Fruit fly (Drosophila melanogaster) whole organism, embryonic: ENCODE measurements around the gene CG33258.

ENCODE experiments used
- CG10565 ChIP-seq: fragments of 200-800 bp; sonication (Bioruptor generic); optimal IDR thresholded peaks from 3 replicates; lab custom pipeline; 2016; ENCODE audit warnings: missing biosample characterization, mild to moderate bottlenecking, missing genetic modification characterization
- CG10654 ChIP-seq: fragments of 200-800 bp; sonication (Bioruptor generic); optimal IDR thresholded peaks from 2 replicates; lab custom pipeline; 2016; ENCODE audit warnings: missing biosample characterization, missing genetic modification characterization
- CG10979 ChIP-seq: fragments of 200-800 bp; sonication (Bioruptor generic); optimal IDR thresholded peaks from 2 replicates; lab custom pipeline; 2018; ENCODE audit warnings: missing biosample characterization, mild to moderate bottlenecking, missing genetic modification characterization, moderate library complexity
- CG11093 ChIP-seq: fragments of 200-800 bp; sonication (Bioruptor generic); IDR thresholded peaks from 3 replicates; pipeline ENCODE4 v1.3.6; 2022; ENCODE audit warnings: missing biosample characterization, missing genetic modification characterization
- CG11723 ChIP-seq: fragments of 200-800 bp; sonication (Bioruptor generic); optimal IDR thresholded peaks from 2 replicates; lab custom pipeline; 2017; ENCODE audit warnings: missing biosample characterization, mild to moderate bottlenecking, missing genetic modification characterization
- CG12236 ChIP-seq: fragments of 200-800 bp; sonication (Bioruptor generic); optimal IDR thresholded peaks from 2 replicates; lab custom pipeline; 2016; ENCODE audit warnings: missing biosample characterization, missing genetic modification characterization
- CG1233 ChIP-seq: fragments of 200-800 bp; sonication (Bioruptor generic); optimal IDR thresholded peaks from 4 replicates; lab custom pipeline; 2018; ENCODE audit warnings: missing biosample characterization, mild to moderate bottlenecking, missing genetic modification characterization
- CG13296 ChIP-seq: fragments of 200-800 bp; sonication (Bioruptor generic); optimal IDR thresholded peaks from 3 replicates; lab custom pipeline; 2018; ENCODE audit warnings: missing biosample characterization, mild to moderate bottlenecking, missing genetic modification characterization
- CG1529 ChIP-seq: fragments of 200-800 bp; sonication (Bioruptor generic); optimal IDR thresholded peaks from 3 replicates; lab custom pipeline; 2018; ENCODE audit warnings: missing biosample characterization, missing genetic modification characterization
- CG15479 ChIP-seq: fragments of 200-800 bp; sonication (Bioruptor generic); optimal IDR thresholded peaks from 3 replicates; lab custom pipeline; 2019; ENCODE audit warnings: missing biosample characterization, mild to moderate bottlenecking, missing genetic modification characterization, moderate library complexity
- CG17802 ChIP-seq: fragments of 200-800 bp; sonication (Bioruptor generic); optimal IDR thresholded peaks from 2 replicates; lab custom pipeline; 2018; ENCODE audit warnings: missing biosample characterization, mild to moderate bottlenecking, missing genetic modification characterization, moderate library complexity
- CG18262 ChIP-seq: fragments of 200-800 bp; optimal IDR thresholded peaks from 3 replicates; lab custom pipeline; 2019; ENCODE audit warnings: missing biosample characterization, mild to moderate bottlenecking, missing genetic modification characterization, moderate library complexity
- CG32532 ChIP-seq: fragments of 200-800 bp; sonication (Bioruptor generic); IDR thresholded peaks from 2 replicates; pipeline ENCODE4 v1.3.6; 2022; ENCODE audit warnings: missing biosample characterization, missing genetic modification characterization
- CG32772 ChIP-seq: fragments of 200-800 bp; sonication (Bioruptor generic); IDR thresholded peaks from 2 replicates; pipeline ENCODE4 v1.3.6; 2022; ENCODE audit warnings: missing biosample characterization, missing genetic modification characterization
- CG3407 ChIP-seq: fragments of 200-800 bp; sonication (Bioruptor generic); optimal IDR thresholded peaks from 2 replicates; lab custom pipeline; 2018; ENCODE audit warnings: missing biosample characterization, mild to moderate bottlenecking, missing genetic modification characterization
- CG4820 ChIP-seq: fragments of 200-800 bp; sonication (Bioruptor generic); optimal IDR thresholded peaks from 3 replicates; lab custom pipeline; 2016; ENCODE audit warnings: missing biosample characterization, missing genetic modification characterization
- CG4854 ChIP-seq: fragments of 200-800 bp; sonication (Bioruptor generic); optimal IDR thresholded peaks from 2 replicates; lab custom pipeline; 2016; ENCODE audit warnings: missing biosample characterization, missing genetic modification characterization, inconsistent platforms
- CG6683 ChIP-seq: fragments of 200-800 bp; sonication (Bioruptor generic); optimal IDR thresholded peaks from 2 replicates; lab custom pipeline; 2017; ENCODE audit warnings: missing biosample characterization, mild to moderate bottlenecking, missing genetic modification characterization, missing genetic modification reagents
- CG6765 ChIP-seq: fragments of 200-800 bp; sonication (Bioruptor generic); optimal IDR thresholded peaks from 3 replicates; lab custom pipeline; 2017; ENCODE audit warnings: missing biosample characterization, mild to moderate bottlenecking, missing genetic modification characterization
- CG7357 ChIP-seq: fragments of 200-800 bp; sonication (Bioruptor generic); IDR thresholded peaks from 3 replicates; pipeline ENCODE4 v1.3.6; 2022; ENCODE audit warnings: missing biosample characterization, missing genetic modification characterization
- CG7745 ChIP-seq: fragments of 200-800 bp; sonication (Bioruptor generic); optimal IDR thresholded peaks from 2 replicates; lab custom pipeline; 2018; ENCODE audit warnings: missing biosample characterization, mild to moderate bottlenecking, missing genetic modification characterization, moderate library complexity
- CG8478 ChIP-seq: fragments of >200 bp; optimal IDR thresholded peaks from 2 replicates; lab custom pipeline; 2018
- CG9876 ChIP-seq: fragments of 200-800 bp; sonication (Bioruptor generic); optimal IDR thresholded peaks from 2 replicates; lab custom pipeline; 2016; ENCODE audit warnings: missing biosample characterization, missing genetic modification characterization
- D19A ChIP-seq: fragments of 200-800 bp; optimal IDR thresholded peaks from 3 replicates; lab custom pipeline; 2019; ENCODE audit warnings: missing biosample characterization, mild to moderate bottlenecking, missing genetic modification characterization, moderate library complexity
- E2f2 ChIP-seq: fragments of 200-800 bp; sonication (Bioruptor generic); IDR thresholded peaks from 2 replicates; pipeline ENCODE4 v1.3.6; 2022; ENCODE audit warnings: missing biosample characterization, missing genetic modification characterization
- Fer2 ChIP-seq: fragments of 200-800 bp; sonication (Bioruptor generic); optimal IDR thresholded peaks from 2 replicates; lab custom pipeline; 2018; ENCODE audit warnings: missing biosample characterization, mild to moderate bottlenecking, missing genetic modification characterization, moderate library complexity
- Fer3 ChIP-seq: fragments of 200-800 bp; sonication (Bioruptor generic); optimal IDR thresholded peaks from 2 replicates; lab custom pipeline; 2018; ENCODE audit warnings: missing biosample characterization, mild to moderate bottlenecking, missing genetic modification characterization, moderate library complexity
- Gsc ChIP-seq: fragments of 200-800 bp; sonication (Bioruptor generic); IDR thresholded peaks from 2 replicates; pipeline ENCODE4 v1.3.6; 2022; ENCODE audit warnings: missing biosample characterization, missing genetic modification characterization
- HLH54F ChIP-seq: fragments of 200-800 bp; sonication (Bioruptor generic); optimal IDR thresholded peaks from 3 replicates; lab custom pipeline; 2016; ENCODE audit warnings: missing biosample characterization, missing genetic modification characterization
- HmgZ ChIP-seq: fragments of 200-800 bp; sonication (Bioruptor generic); optimal IDR thresholded peaks from 2 replicates; lab custom pipeline; 2018; ENCODE audit warnings: missing biosample characterization, mild to moderate bottlenecking, missing genetic modification characterization
- Hr78 ChIP-seq, 2 experiments: fragments of 200-800 bp in 1 of 2; fragments of >200 bp in 1 of 2; sonication (Bioruptor generic) in 1 of 2; optimal IDR thresholded peaks; 2 replicates each; lab custom pipeline; 2017 to 2019; ENCODE audit warnings: missing biosample characterization in 2 of 2, missing genetic modification characterization in 2 of 2, mild to moderate bottlenecking in 1 of 2, moderate library complexity in 1 of 2
- Max ChIP-seq: fragments of 200-800 bp; sonication (Bioruptor generic); optimal IDR thresholded peaks from 2 replicates; lab custom pipeline; 2016; ENCODE audit warnings: missing biosample characterization, mild to moderate bottlenecking, missing genetic modification characterization
- NC2β ChIP-seq: fragments of 200-800 bp; sonication (Bioruptor generic); optimal IDR thresholded peaks from 2 replicates; lab custom pipeline; 2016; ENCODE audit warnings: missing biosample characterization, missing genetic modification characterization
- Sry-δ ChIP-seq: fragments of 200-800 bp; sonication (Bioruptor generic); optimal IDR thresholded peaks from 2 replicates; lab custom pipeline; 2016; ENCODE audit warnings: missing biosample characterization, missing genetic modification characterization
- Taf1 ChIP-seq: fragments of 200-800 bp; sonication (Bioruptor generic); IDR thresholded peaks from 2 replicates; pipeline ENCODE4 v1.3.6; 2022; ENCODE audit warnings: missing biosample characterization, missing genetic modification characterization
- ara ChIP-seq: fragments of 200-800 bp; sonication (Bioruptor generic); IDR thresholded peaks from 2 replicates; pipeline ENCODE4 v1.3.6; 2022; ENCODE audit warnings: missing biosample characterization, missing genetic modification characterization
- chm ChIP-seq: fragments of 200-800 bp; sonication (Bioruptor generic); IDR thresholded peaks from 2 replicates; pipeline ENCODE4 v1.3.6; 2022; ENCODE audit warnings: missing biosample characterization, missing genetic modification characterization
- da ChIP-seq: fragments of 200-800 bp; sonication (Bioruptor generic); optimal IDR thresholded peaks from 2 replicates; lab custom pipeline; 2016; ENCODE audit warnings: missing biosample characterization, missing genetic modification characterization
- dimm ChIP-seq: fragments of 200-800 bp; sonication (Bioruptor generic); IDR thresholded peaks from 2 replicates; pipeline ENCODE4 v1.3.6; 2022; ENCODE audit warnings: missing biosample characterization, missing genetic modification characterization
- dysf ChIP-seq: fragments of 200-800 bp; sonication (Bioruptor generic); IDR thresholded peaks from 3 replicates; pipeline ENCODE4 v1.3.6; 2022; ENCODE audit warnings: missing biosample characterization, missing genetic modification characterization
- eve ChIP-seq, 2 experiments: fragments of >200 bp; optimal IDR thresholded peaks; 2 replicates each; lab custom pipeline; 2017; ENCODE audit warnings: missing biosample characterization in 2 of 2, missing genetic modification characterization in 2 of 2
- h ChIP-seq: fragments of >200 bp; optimal IDR thresholded peaks from 2 replicates; lab custom pipeline; 2017
- kah ChIP-seq: fragments of 200-800 bp; sonication (Bioruptor generic); optimal IDR thresholded peaks from 2 replicates; lab custom pipeline; 2018; ENCODE audit warnings: missing biosample characterization, mild to moderate bottlenecking, missing genetic modification characterization
- nau ChIP-seq: fragments of 200-800 bp; sonication (Bioruptor generic); optimal IDR thresholded peaks from 3 replicates; lab custom pipeline; 2017; ENCODE audit warnings: missing biosample characterization, mild to moderate bottlenecking, missing genetic modification characterization, missing genetic modification reagents
- nerfin-2 ChIP-seq: fragments of 200-800 bp; sonication (Bioruptor generic); IDR thresholded peaks from 2 replicates; pipeline ENCODE4 v1.3.6; 2022; ENCODE audit warnings: missing biosample characterization, missing genetic modification characterization; ENCODE audit not compliant: partially characterized antibody
- peb ChIP-seq: fragments of 200-800 bp; sonication (Bioruptor generic); IDR thresholded peaks from 2 replicates; pipeline ENCODE4 v1.3.6; 2022; ENCODE audit warnings: missing biosample characterization, missing genetic modification characterization
- pfk ChIP-seq: fragments of 200-800 bp; sonication (Bioruptor generic); optimal IDR thresholded peaks from 2 replicates; lab custom pipeline; 2018; ENCODE audit warnings: missing biosample characterization, mild to moderate bottlenecking, missing genetic modification characterization, moderate library complexity
- sim ChIP-seq: fragments of 200-800 bp; sonication (Bioruptor generic); IDR thresholded peaks from 2 replicates; pipeline ENCODE4 v1.3.6; 2022; ENCODE audit warnings: missing biosample characterization, missing genetic modification characterization
- tx ChIP-seq: fragments of 200-800 bp; sonication (Bioruptor generic); optimal IDR thresholded peaks from 2 replicates; lab custom pipeline; 2016; ENCODE audit warnings: missing biosample characterization, missing genetic modification characterization
- vfl ChIP-seq: fragments of 200-800 bp; sonication (Bioruptor generic); optimal IDR thresholded peaks from 2 replicates; lab custom pipeline; 2016; ENCODE audit warnings: missing biosample characterization, missing genetic modification characterization
- yki ChIP-seq: fragments of >200 bp; optimal IDR thresholded peaks from 3 replicates; lab custom pipeline; 2018
- zfh1 ChIP-seq: fragments of 200-800 bp; sonication (Bioruptor generic); IDR thresholded peaks from 3 replicates; pipeline ENCODE4 v1.3.6; 2022; ENCODE audit warnings: missing biosample characterization, missing genetic modification characterization

CG33258 gene

dm6 chr3L:16045831-16046336, 36.5 kb upstream of the CG33258 start (continued):
- TF ChIP-seq D19A (tag; lab: Kevin White, UChicago) (peak; percentile 86), tx (GFP tag; lab: Kevin White, UChicago) (peak; percentile 79), CG7357 (peak; percentile 71; the same call in 2 of the 3 replicates), CG8478 (lab: Kevin White, UChicago) (no peak), pfk (GFP tag; lab: Kevin White, UChicago) (no peak), Taf1 (GFP tag; lab: Robert Waterston, UW) (peak; percentile 84), CG18262 (tag; lab: Kevin White, UChicago) (peak; percentile 95), CG6765 (peak; percentile 90), nerfin-2 (GFP tag; lab: Robert Waterston, UW) (no peak), CG4854 (GFP tag; lab: Kevin White, UChicago) (peak; percentile 79), vfl (GFP tag; lab: Kevin White, UChicago) (peak; percentile 88), CG12236 (GFP tag; lab: Kevin White, UChicago) (peak; percentile 86), sim (peak; percentile 78), zfh1 (GFP tag; lab: Robert Waterston, UW) (peak; percentile 95), Sry-δ (peak; percentile 53), CG7745 (tag; lab: Kevin White, UChicago) (peak; percentile 71), da (peak; percentile 34), CG11723 (GFP tag; lab: Kevin White, UChicago) (peak; percentile 87), CG1529 (GFP tag; lab: Kevin White, UChicago) (peak; percentile 89), Fer2 (tag; lab: Kevin White, UChicago) (peak; percentile 87), CG10979 (tag; lab: Kevin White, UChicago) (peak; percentile 93), CG10565 (GFP tag; lab: Kevin White, UChicago) (peak; percentile 74), yki (lab: Kevin White, UChicago) (no peak), CG1233 (GFP tag; lab: Kevin White, UChicago) (peak; percentile 94), NC2β (GFP tag; lab: Kevin White, UChicago) (peak; percentile 85), CG4820 (peak; percentile 87), CG15479 (GFP tag; lab: Kevin White, UChicago) (no peak), CG11093 (GFP tag; lab: Robert Waterston, UW) (peak; percentile 86), CG6683 (GFP tag; lab: Kevin White, UChicago) (peak; percentile 83), h (lab: Kevin White, UChicago) (no peak), Gsc (GFP tag; lab: Robert Waterston, UW) (no peak), CG3407 (peak; percentile 81), CG17802 (tag; lab: Kevin White, UChicago) (peak; percentile 10), CG32772 (GFP tag; lab: Robert Waterston, UW) (peak; percentile 89), peb (GFP tag; lab: Robert Waterston, UW) (peak; percentile 81), CG32532 (GFP tag; lab: Robert Waterston, UW) (peak; percentile 96), chm (GFP tag; lab: Robert Waterston, UW) (peak; percentile 94), Max (GFP tag; lab: Kevin White, UChicago) (peak; percentile 87), kah (GFP tag; lab: Kevin White, UChicago) (peak; percentile 81), CG13296 (GFP tag; lab: Kevin White, UChicago) (peak; percentile 96), Fer3 (peak; percentile 96), ara (GFP tag; lab: Robert Waterston, UW) (peak; percentile 95), dysf (peak; percentile 95), HmgZ (peak; percentile 95), nau (GFP tag; lab: Kevin White, UChicago) (peak; percentile 85), CG9876 (GFP tag; lab: Kevin White, UChicago) (peak; percentile 66), HLH54F (GFP tag; lab: Kevin White, UChicago) (peak; percentile 88), Hr78 (GFP tag; optimal IDR thresholded peaks at IDR 0.05; lab: Kevin White, UChicago) (peak in 1 of 2 experiments; percentile 72), dimm (GFP tag; lab: Robert Waterston, UW) (peak; percentile 74), E2f2 (GFP tag; lab: Robert Waterston, UW) (peak; percentile 70), CG10654 (GFP tag; lab: Kevin White, UChicago) (peak; percentile 87), eve (GFP tag; optimal IDR thresholded peaks at IDR 0.05; lab: Kevin White, UChicago) (peak in 1 of 2 experiments; percentile 94)
